Worm (Caenorhabditis elegans) whole organism, L4/young adult: ENCODE measurements around the gene Y11D7A.9.

ENCODE experiments used
- W03F9.2 ChIP-seq: fragments of 150-350 bp; optimal IDR thresholded peaks from 2 replicates; lab custom pipeline; 2014; ENCODE audit warnings: missing biosample characterization, missing genetic modification characterization
- dao-5 ChIP-seq: sonication (generic microtip); optimal IDR thresholded peaks from 2 replicates; lab custom pipeline; 2016; ENCODE audit warnings: missing genotype, missing genetic modification characterization, moderate library complexity, missing compliant biosample characterization
- him-1 ChIP-seq: sonication (generic microtip); optimal IDR thresholded peaks from 2 replicates; lab custom pipeline; 2016; ENCODE audit warnings: missing genotype, missing genetic modification reagents, missing genetic modification characterization, missing compliant biosample characterization

DNA sequence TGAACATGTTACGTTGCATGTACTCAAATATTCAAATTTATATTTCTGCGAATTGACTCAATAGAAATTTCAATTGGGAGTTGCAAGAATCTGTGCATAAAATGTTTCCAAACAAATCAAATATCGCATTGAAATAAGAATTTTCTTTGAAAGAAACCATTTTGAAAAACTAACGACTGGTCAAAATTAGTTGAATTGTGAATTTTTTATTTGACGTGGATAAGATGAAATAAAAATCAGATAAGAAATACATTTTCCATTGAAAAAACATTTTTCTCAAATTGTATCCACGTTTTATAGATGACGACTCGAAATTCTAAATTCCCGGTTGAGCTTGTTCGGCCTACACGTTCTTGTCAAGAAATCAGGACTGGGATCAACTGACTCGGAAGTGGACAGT lies 31.1 kb downstream of the Y11D7A.9 start, which contains the start of gene C46C2.3:
- TF ChIP-seq him-1 (no peak), dao-5 (no peak), W03F9.2 (tag; lab: Kevin White, UChicago) (no peak)
